Worm (Caenorhabditis elegans): ENCODE data around the gene C33F10.4.

Gene C33F10.4

DNA sequence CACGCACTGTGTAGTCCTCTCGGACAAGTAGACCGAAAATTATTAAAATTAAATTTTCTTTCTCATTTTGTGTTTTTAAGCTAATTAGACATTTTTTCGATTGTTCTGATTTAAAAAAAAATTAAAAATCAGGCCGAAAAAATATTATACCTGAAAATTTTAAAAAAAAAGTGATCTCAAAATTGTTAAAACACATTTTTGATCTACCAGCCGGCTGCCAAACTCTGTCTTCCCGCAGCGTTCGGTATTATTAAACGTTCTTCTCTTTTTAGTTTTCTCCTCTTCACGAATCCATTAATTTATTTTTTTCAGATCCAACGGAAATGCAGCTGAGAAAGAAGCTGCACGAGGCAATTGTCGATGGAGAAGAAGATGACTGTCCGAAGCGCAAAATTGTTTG, 42.4 kb upstream of the C33F10.4 start, which contains the start of gene C27D9.1:
TSS of gene C27D9.1 (plus strand) at position 281 of the 400 bp plus-strand sequence.
- TF ChIP-seq pbrm-1 (GFP tag; IDR thresholded peaks at IDR 0.05) (no peak), lsl-1 (GFP tag; optimal IDR thresholded peaks at IDR 0.05) (peak; percentile 2), B0019.2 (GFP tag; conservative IDR thresholded peaks at IDR 0.05) (no peak), efl-1 (GFP tag; optimal IDR thresholded peaks at IDR 0.05) (peak; percentile 54), madf-6 (GFP tag; IDR thresholded peaks at IDR 0.05) (peak; percentile 74), unc-62 (GFP tag; optimal IDR thresholded peaks at IDR 0.05) (no peak), xnd-1 (tag; optimal IDR thresholded peaks at IDR 0.05) (peak; percentile 33), F57A8.1 (GFP tag; optimal IDR thresholded peaks at IDR 0.05) (no peak)

DNA sequence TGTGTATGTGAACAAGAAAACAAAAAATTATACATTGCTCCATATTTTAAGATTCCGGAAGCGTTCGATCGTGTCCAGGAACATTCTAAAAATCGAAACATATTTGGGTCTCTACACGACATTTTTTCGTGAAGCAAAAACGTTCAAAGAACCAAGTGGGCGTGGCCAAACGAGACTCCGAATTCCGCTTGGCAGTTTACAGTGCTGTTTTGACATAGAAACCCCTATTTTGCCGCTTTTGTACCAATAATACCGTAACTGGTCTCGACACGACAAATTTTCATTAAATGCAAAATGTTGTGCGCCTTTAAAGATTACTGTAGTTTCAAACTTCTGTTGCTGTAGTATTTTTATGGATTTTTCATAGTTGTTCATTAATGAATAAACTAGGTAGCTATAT, 39.9 kb upstream of the C33F10.4 start:
- no peak for TF ChIP-seq ceh-58 (GFP tag; IDR thresholded peaks at IDR 0.05)
- no peak for TF ChIP-seq F57A8.1 (GFP tag; optimal IDR thresholded peaks at IDR 0.05)
- peak; percentile 74 for TF ChIP-seq attf-3 (GFP tag; conservative IDR thresholded peaks at IDR 0.05)
- TF ChIP-seq lsl-1 (GFP tag; optimal IDR thresholded peaks at IDR 0.05) = peak; percentile 6

DNA sequence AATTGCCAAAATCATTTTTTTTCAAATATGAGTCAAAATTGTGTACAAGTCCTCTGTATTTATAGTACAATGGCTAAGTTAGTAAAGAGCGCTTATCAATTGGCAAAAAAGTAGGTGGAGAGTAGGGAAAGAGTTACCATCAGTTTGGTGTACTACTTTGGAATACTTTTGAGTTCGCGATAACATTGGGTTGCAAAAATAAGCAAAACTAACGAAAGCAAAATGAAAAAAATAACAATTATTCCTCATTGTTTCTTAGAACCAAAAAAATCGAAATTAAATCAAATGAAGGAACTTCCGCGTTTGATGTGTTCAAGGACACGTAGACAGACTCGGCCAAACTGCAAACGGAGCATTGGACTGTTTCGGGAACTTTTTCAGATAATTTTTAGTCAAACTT, 38.8 kb upstream of the C33F10.4 start, which contains the start of gene C27D9.2:
TSS of gene C27D9.2 (minus strand) at position 101 of the 400 bp plus-strand sequence.
- TF ChIP-seq snpc-1.1 (tag; optimal IDR thresholded peaks at IDR 0.05; ENCODE audit: insufficient read depth) (no peak), ceh-58 (GFP tag; IDR thresholded peaks at IDR 0.05) (no peak), snpc-3.4 (tag; optimal IDR thresholded peaks at IDR 0.05) (no peak), ztf-3 (GFP tag; optimal IDR thresholded peaks at IDR 0.05) (no peak), bed-2 (GFP tag; IDR thresholded peaks at IDR 0.05) (no peak), rpc-1 (optimal IDR thresholded peaks at IDR 0.05) (no peak), rpc-1 (tag; optimal IDR thresholded peaks at IDR 0.05) (no peak), athp-1 (tag; optimal IDR thresholded peaks at IDR 0.05) (no peak)

DNA sequence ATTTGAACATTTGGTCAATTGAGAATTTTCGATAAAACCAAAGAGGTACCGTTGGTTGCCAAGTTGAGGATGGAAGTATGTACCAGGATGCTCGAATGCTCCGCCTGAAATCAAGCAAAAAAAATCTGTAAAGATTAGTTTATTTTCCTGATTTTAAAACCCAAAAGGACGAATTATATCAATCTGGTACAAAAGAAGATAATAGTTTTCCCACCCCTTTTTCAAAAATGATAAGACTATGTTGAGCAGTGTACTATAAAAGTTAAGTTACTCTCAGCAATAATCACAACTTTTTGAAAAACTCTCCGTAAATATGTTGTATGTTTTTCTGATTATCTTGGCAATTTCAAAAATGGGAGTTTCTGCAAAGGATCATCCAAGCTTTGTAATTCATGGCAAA, 37.1 kb upstream of the C33F10.4 start, which contains the start of gene F26G1.3:
TSS of gene F26G1.3 (plus strand) at position 301 of the 400 bp plus-strand sequence.
- no peak for TF ChIP-seq F33H1.4 (GFP tag; IDR thresholded peaks at IDR 0.05)
- no peak for TF ChIP-seq cebp-2 (GFP tag; IDR thresholded peaks at IDR 0.05)
- TF ChIP-seq gei-17 (GFP tag; optimal IDR thresholded peaks at IDR 0.05) = no peak
- no peak for TF ChIP-seq fkh-3 (tag; optimal IDR thresholded peaks at IDR 0.05)
- TF ChIP-seq die-1 (tag; optimal IDR thresholded peaks at IDR 0.05) = no peak
- no peak for TF ChIP-seq ceh-91 (GFP tag; IDR thresholded peaks at IDR 0.05)
- TF ChIP-seq Y53G8AR.9 (GFP tag; conservative IDR thresholded peaks at IDR 0.05) = no peak
- TF ChIP-seq sdz-38 (tag; optimal IDR thresholded peaks at IDR 0.05) = no peak
- TF ChIP-seq nfya-2 (GFP tag; IDR thresholded peaks at IDR 0.05) = no peak
- TF ChIP-seq bed-1 (GFP tag; IDR thresholded peaks at IDR 0.05) = no peak
- TF ChIP-seq athp-1 (tag; optimal IDR thresholded peaks at IDR 0.05) = no peak
- TF ChIP-seq madf-8 (GFP tag; conservative IDR thresholded peaks at IDR 0.05) = no peak
- no peak for TF ChIP-seq egrh-3 (GFP tag; IDR thresholded peaks at IDR 0.05)
- TF ChIP-seq C06A6.2 (GFP tag; conservative IDR thresholded peaks at IDR 0.05) = no peak

DNA sequence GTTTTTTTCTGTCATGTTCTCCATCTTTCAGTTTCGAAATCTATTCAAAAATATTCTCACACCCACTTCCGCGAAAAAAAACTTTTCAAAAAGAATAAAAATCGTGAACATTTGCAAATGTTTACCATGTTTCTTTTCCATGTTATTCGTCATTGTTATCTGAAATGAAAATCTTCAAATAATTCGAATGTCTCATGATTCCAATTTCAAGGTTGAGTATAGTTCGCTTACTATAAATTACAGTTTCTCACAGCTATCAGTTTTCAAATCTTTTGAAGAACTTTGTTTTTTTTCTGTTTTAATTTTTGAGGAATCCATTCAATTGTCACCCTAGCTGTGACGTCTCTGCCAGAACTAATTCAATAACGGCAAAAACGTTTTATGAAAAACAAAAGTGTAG, 35.7 kb upstream of the C33F10.4 start:
- no peak for TF ChIP-seq C06A6.2 (GFP tag; conservative IDR thresholded peaks at IDR 0.05)
- TF ChIP-seq ztf-25 (GFP tag; IDR thresholded peaks at IDR 0.05) = no peak
- TF ChIP-seq hmg-1.2 (GFP tag; IDR thresholded peaks at IDR 0.05) = no peak
- no peak for TF ChIP-seq F52B5.7 (tag; optimal IDR thresholded peaks at IDR 0.05)
- TF ChIP-seq F57A8.1 (GFP tag; optimal IDR thresholded peaks at IDR 0.05) = no peak
- no peak for TF ChIP-seq chd-7 (tag; optimal IDR thresholded peaks at IDR 0.05)
- TF ChIP-seq egl-18 (GFP tag; IDR thresholded peaks at IDR 0.05) = no peak
- no peak for TF ChIP-seq B0261.1 (tag; optimal IDR thresholded peaks at IDR 0.05)
- TF ChIP-seq fkh-3 (tag; optimal IDR thresholded peaks at IDR 0.05) = no peak
- no peak for TF ChIP-seq ztf-18 (tag; optimal IDR thresholded peaks at IDR 0.05)
- no peak for TF ChIP-seq athp-1 (tag; optimal IDR thresholded peaks at IDR 0.05)
- TF ChIP-seq ztf-26 (tag; optimal IDR thresholded peaks at IDR 0.05) = no peak
- TF ChIP-seq F57C9.4 (tag; optimal IDR thresholded peaks at IDR 0.05) = no peak
- TF ChIP-seq lin-54 (GFP tag; optimal IDR thresholded peaks at IDR 0.05) = no peak
- no peak for TF ChIP-seq nfya-2 (GFP tag; IDR thresholded peaks at IDR 0.05)
- no peak for TF ChIP-seq tbp1 (GFP tag; optimal IDR thresholded peaks at IDR 0.05)
